Worm (Caenorhabditis elegans) whole organism, L4 larva: ENCODE measurements around the gene B0554.4.

ENCODE experiments used
- D1046.2 ChIP-seq: fragments of 200-800 bp; sonication (Bioruptor generic); IDR thresholded peaks from 2 replicates; pipeline ENCODE4 v1.3.6; 2022; ENCODE audit warnings: missing genetic modification characterization, missing compliant biosample characterization
- F10B5.3 ChIP-seq: sonication (generic microtip); optimal IDR thresholded peaks from 2 replicates; lab custom pipeline; 2016; ENCODE audit warnings: mild to moderate bottlenecking, missing genetic modification characterization, missing compliant biosample characterization
- F37D6.2 ChIP-seq: sonication (generic microtip); optimal IDR thresholded peaks from 2 replicates; lab custom pipeline; 2016; ENCODE audit warnings: mild to moderate bottlenecking, missing genetic modification characterization, missing compliant biosample characterization
- F44E2.7 ChIP-seq: fragments of 200-800 bp; sonication (Bioruptor generic); IDR thresholded peaks from 2 replicates; pipeline ENCODE4 v2.1.2; 2022; ENCODE audit warnings: missing genetic modification characterization, missing compliant biosample characterization
- F49E8.2 ChIP-seq: sonication (generic microtip); optimal IDR thresholded peaks from 2 replicates; lab custom pipeline; 2016; ENCODE audit warnings: missing compliant biosample characterization, mild to moderate bottlenecking, missing genetic modification characterization, borderline replicate concordance
- T26A8.4 ChIP-seq: fragments of 200-800 bp; sonication (Bioruptor generic); IDR thresholded peaks from 2 replicates; pipeline ENCODE4 v1.3.6; 2022; ENCODE audit warnings: missing genetic modification characterization, missing compliant biosample characterization
- Y105C5A.15 ChIP-seq: fragments of 200-800 bp; sonication (Bioruptor generic); IDR thresholded peaks from 2 replicates; pipeline ENCODE4 v1.3.6; 2022; ENCODE audit warnings: missing genetic modification characterization, missing compliant biosample characterization
- Y48G9A.11 ChIP-seq: fragments of 200-800 bp; sonication (Bioruptor generic); IDR thresholded peaks from 2 replicates; pipeline ENCODE4 v1.3.6; 2022; ENCODE audit warnings: missing genetic modification reagents, missing genetic modification characterization, missing compliant biosample characterization
- Y75B8A.6 ChIP-seq: fragments of 200-800 bp; sonication (Bioruptor generic); IDR thresholded peaks from 2 replicates; pipeline ENCODE4 v1.3.6; 2022; ENCODE audit warnings: missing genetic modification reagents, missing genetic modification characterization, missing compliant biosample characterization
- ceh-20 ChIP-seq: fragments of 200-800 bp; sonication (Bioruptor generic); IDR thresholded peaks from 2 replicates; pipeline ENCODE4 v1.3.6; 2022; ENCODE audit warnings: missing genetic modification reagents, missing genetic modification characterization, missing compliant biosample characterization
- ceh-28 ChIP-seq: fragments of 150-350 bp; optimal IDR thresholded peaks from 2 replicates; lab custom pipeline; 2014; ENCODE audit warnings: missing biosample characterization, missing genetic modification reagents, missing genetic modification characterization
- ceh-44 ChIP-seq: fragments of 200-800 bp; sonication (Bioruptor generic); IDR thresholded peaks from 2 replicates; pipeline ENCODE4 v1.3.6; 2022; ENCODE audit warnings: missing genetic modification reagents, missing genetic modification characterization, missing compliant biosample characterization
- ces-1 ChIP-seq: fragments of 150-350 bp; sonication (generic microtip); optimal IDR thresholded peaks from 4 replicates; lab custom pipeline; 2014; ENCODE audit warnings: missing biosample characterization, missing genetic modification reagents, missing genetic modification characterization
- cey-2 ChIP-seq: sonication (generic microtip); optimal IDR thresholded peaks from 3 replicates; lab custom pipeline; 2017; ENCODE audit warnings: missing genetic modification characterization, mild to moderate bottlenecking, missing compliant biosample characterization, antibody characterized with exemption, borderline replicate concordance; ENCODE audit not compliant: insufficient read depth
- ctbp-1 ChIP-seq: fragments of 200-800 bp; sonication (Bioruptor generic); IDR thresholded peaks from 2 replicates; pipeline ENCODE4 v1.3.6; 2022; ENCODE audit warnings: missing genetic modification reagents, missing genetic modification characterization, missing compliant biosample characterization
- daf-16 ChIP-seq, 3 experiments: sonication (generic microtip); optimal IDR thresholded peaks; 2 replicates each; lab custom pipeline; 2016 to 2017; ENCODE audit warnings: missing genetic modification characterization in 3 of 3, missing genetic modification reagents in 3 of 3, mild to moderate bottlenecking in 2 of 3, missing compliant biosample characterization in 2 of 3, missing biosample characterization in 1 of 3, moderate library complexity in 1 of 3
- dmd-6 ChIP-seq: fragments of 200-800 bp; sonication (Bioruptor generic); IDR thresholded peaks from 2 replicates; pipeline ENCODE4 v1.3.6; 2022; ENCODE audit warnings: missing genetic modification reagents, missing genetic modification characterization, missing compliant biosample characterization
- dpl-1 ChIP-seq: fragments of 150-350 bp; optimal IDR thresholded peaks from 2 replicates; lab custom pipeline; 2014; ENCODE audit warnings: missing biosample characterization, missing genetic modification reagents, missing genetic modification characterization
- duxl-1 ChIP-seq: sonication (generic microtip); optimal IDR thresholded peaks from 2 replicates; lab custom pipeline; 2016; ENCODE audit warnings: mild to moderate bottlenecking, missing genetic modification characterization, moderate library complexity, missing compliant biosample characterization; ENCODE audit not compliant: poor library complexity
- egl-27 ChIP-seq: sonication (generic microtip); optimal IDR thresholded peaks from 3 replicates; lab custom pipeline; 2017; ENCODE audit warnings: missing biosample characterization, missing genetic modification reagents, missing genetic modification characterization
- egl-43 ChIP-seq: fragments of 200-800 bp; sonication (Bioruptor generic); IDR thresholded peaks from 2 replicates; pipeline ENCODE4 v1.3.6; 2022; ENCODE audit warnings: missing genetic modification reagents, missing genetic modification characterization, missing compliant biosample characterization
- fkh-10 ChIP-seq: fragments of 150-350 bp; optimal IDR thresholded peaks from 2 replicates; lab custom pipeline; 2014; ENCODE audit warnings: missing biosample characterization, missing genetic modification reagents, missing genetic modification characterization
- hif-1 ChIP-seq, 2 experiments: sonication (generic microtip); optimal IDR thresholded peaks; 2 replicates each; lab custom pipeline; 2016 to 2017; ENCODE audit warnings: missing compliant biosample characterization in 2 of 2, missing genetic modification characterization in 2 of 2, missing genetic modification reagents in 2 of 2, missing genotype in 2 of 2, mild to moderate bottlenecking in 1 of 2
- hlh-30 ChIP-seq: sonication (generic microtip); optimal IDR thresholded peaks from 2 replicates; lab custom pipeline; 2017; ENCODE audit warnings: antibody characterized with exemption, mild to moderate bottlenecking, missing genetic modification characterization, missing compliant biosample characterization; ENCODE audit not compliant: insufficient read depth
- jun-1 ChIP-seq: fragments of 150-350 bp; optimal IDR thresholded peaks from 2 replicates; lab custom pipeline; 2014; ENCODE audit warnings: missing biosample characterization, missing genetic modification reagents, missing genetic modification characterization
- lir-3 ChIP-seq: sonication (generic microtip); optimal IDR thresholded peaks from 2 replicates; lab custom pipeline; 2016; ENCODE audit warnings: mild to moderate bottlenecking, missing genetic modification characterization, missing compliant biosample characterization
- madf-5 ChIP-seq, 2 experiments: fragments of 200-800 bp; sonication (Bioruptor generic); IDR thresholded peaks; 2 replicates each; pipeline ENCODE4 v1.3.6; 2022; ENCODE audit warnings: missing compliant biosample characterization in 2 of 2, missing genetic modification characterization in 2 of 2
- madf-9 ChIP-seq: fragments of 200-800 bp; sonication (Bioruptor generic); conservative IDR thresholded peaks from 2 replicates; pipeline ENCODE4 v1.3.6; 2022; ENCODE audit warnings: missing genetic modification reagents, missing genetic modification characterization, missing compliant biosample characterization
- mxl-2 ChIP-seq: fragments of 200-800 bp; sonication (Bioruptor generic); conservative IDR thresholded peaks from 2 replicates; pipeline ENCODE4 v1.3.6; 2022; ENCODE audit warnings: missing genetic modification reagents, missing genetic modification characterization, missing compliant biosample characterization
- nhr-76 ChIP-seq: fragments of 150-350 bp; optimal IDR thresholded peaks from 2 replicates; lab custom pipeline; 2014; ENCODE audit warnings: missing biosample characterization, missing genetic modification characterization
- nhr-77 ChIP-seq: fragments of 150-350 bp; optimal IDR thresholded peaks from 2 replicates; lab custom pipeline; 2014; ENCODE audit warnings: missing biosample characterization, missing genetic modification characterization
- pha-4 ChIP-seq, 2 experiments: fragments of 150-350 bp in 1 of 2; fragments of 200-800 bp in 1 of 2; sonication (Bioruptor generic) in 1 of 2; IDR thresholded peaks in 1 of 2; optimal IDR thresholded peaks in 1 of 2; 2 replicates each; pipeline versions ENCODE4 v1.3.6 to Lab custom; 2014 to 2022; ENCODE audit warnings: missing genetic modification characterization in 2 of 2, missing genetic modification reagents in 2 of 2, missing biosample characterization in 1 of 2, missing compliant biosample characterization in 1 of 2
- set-16 ChIP-seq: fragments of 200-800 bp; sonication (Bioruptor generic); IDR thresholded peaks from 2 replicates; pipeline ENCODE4 v1.3.6; 2022; ENCODE audit warnings: missing genetic modification reagents, missing genetic modification characterization, missing compliant biosample characterization
- snpc-1.2 ChIP-seq: fragments of 200-800 bp; sonication (Bioruptor generic); IDR thresholded peaks from 2 replicates; pipeline ENCODE4 v1.3.6; 2022; ENCODE audit warnings: missing genetic modification reagents, missing genetic modification characterization, missing compliant biosample characterization
- snpc-4 ChIP-seq: fragments of 150-350 bp; optimal IDR thresholded peaks from 2 replicates; lab custom pipeline; 2014; ENCODE audit warnings: missing biosample characterization, missing genetic modification characterization
- tag-97 ChIP-seq: fragments of 200-800 bp; sonication (Bioruptor generic); IDR thresholded peaks from 2 replicates; pipeline ENCODE4 v1.3.6; 2022; ENCODE audit warnings: missing genetic modification characterization, missing compliant biosample characterization
- unc-39 ChIP-seq: sonication (generic microtip); optimal IDR thresholded peaks from 2 replicates; lab custom pipeline; 2017; ENCODE audit warnings: missing biosample characterization, missing genetic modification characterization
- unc-62 ChIP-seq, 3 experiments: fragments of 150-350 bp in 1 of 3; sonication (generic microtip); optimal IDR thresholded peaks in 2 of 3; peaks in 1 of 3; 1 replicate in 1 of 3; 2 replicates in 2 of 3; lab custom pipeline; 2014 to 2017; ENCODE audit warnings: missing biosample characterization in 3 of 3, missing genetic modification characterization in 3 of 3, missing genetic modification reagents in 3 of 3, missing genotype in 1 of 3

The B0554.4 gene

ce11 chrV:443193-443592 lies 14.2 kb downstream of the B0554.4 start, which contains the start of gene srh-33:
Gene srh-33, minus strand, starts transcription at chrV:443293.
- TF ChIP-seq T26A8.4, result no peak
- no peak for TF ChIP-seq unc-39 (tag; lab: Kevin White, UChicago)
- TF ChIP-seq daf-16 (GFP tag; optimal IDR thresholded peaks at IDR 0.05; lab: Kevin White, UChicago), result no peak
- no peak for TF ChIP-seq daf-16 (tag; optimal IDR thresholded peaks at IDR 0.05; lab: Kevin White, UChicago)
- TF ChIP-seq ceh-28 (tag; lab: Kevin White, UChicago), result no peak

ce11 chrV:446574-446973 lies 17.6 kb downstream of the B0554.4 start, which contains the start of gene srh-34:
Gene srh-34, minus strand, starts transcription at chrV:446674.
- no peak for TF ChIP-seq madf-9 (GFP tag; lab: Robert Waterston, UW)
- TF ChIP-seq ceh-28 (tag; lab: Kevin White, UChicago), result no peak
- TF ChIP-seq fkh-10 (GFP tag; lab: Kevin White, UChicago), result no peak
- TF ChIP-seq hif-1 (tag; optimal IDR thresholded peaks at IDR 0.05; lab: Kevin White, UChicago), result no peak
- TF ChIP-seq dmd-6 (GFP tag; lab: Robert Waterston, UW), result no peak
- no peak for TF ChIP-seq Y48G9A.11 (GFP tag; lab: Robert Waterston, UW)
- TF ChIP-seq pha-4 (GFP tag; IDR thresholded peaks at IDR 0.05; lab: Robert Waterston, UW), result no peak
- no peak for TF ChIP-seq pha-4 (tag; optimal IDR thresholded peaks at IDR 0.05; lab: Kevin White, UChicago)
- TF ChIP-seq nhr-77 (tag; lab: Kevin White, UChicago), result no peak
- no peak for TF ChIP-seq F49E8.2 (tag; lab: Kevin White, UChicago)
- no peak for TF ChIP-seq ceh-44 (GFP tag; lab: Robert Waterston, UW)
- no peak for TF ChIP-seq snpc-4 (tag; lab: Kevin White, UChicago)
- no peak for TF ChIP-seq jun-1 (tag; lab: Kevin White, UChicago)
- no peak for TF ChIP-seq mxl-2 (GFP tag; lab: Robert Waterston, UW)
- no peak for TF ChIP-seq cey-2 (tag; lab: Kevin White, UChicago)
- no peak for TF ChIP-seq Y75B8A.6 (GFP tag; lab: Robert Waterston, UW)
- TF ChIP-seq snpc-1.2 (GFP tag; lab: Robert Waterston, UW), result no peak
- no peak for TF ChIP-seq F10B5.3 (tag; lab: Kevin White, UChicago)

- peak in 1 of 2 experiments; percentile 27 for TF ChIP-seq unc-62 (GFP tag; optimal IDR thresholded peaks at IDR 0.05 in 1 of 2; lab: Kevin White, UChicago)
- no peak for TF ChIP-seq unc-62 (tag; optimal IDR thresholded peaks at IDR 0.05; lab: Kevin White, UChicago)
- 0 out of 2 replicates have a peak, but pooled peaks have one; percentile 9 for TF ChIP-seq F44E2.7
- no peak for TF ChIP-seq fkh-10 (GFP tag; lab: Kevin White, UChicago)
- no peak for TF ChIP-seq F37D6.2 (tag; lab: Kevin White, UChicago)
- peak; percentile 58 for TF ChIP-seq set-16 (GFP tag; lab: Robert Waterston, UW)
- TF ChIP-seq, all 104 proteins: peak for 3
Observed at ce11 chrV:446988-447387, 18.0 kb downstream of the B0554.4 start.

- TF ChIP-seq nhr-76 (tag; lab: Kevin White, UChicago), result no peak
- no peak for TF ChIP-seq D1046.2 (GFP tag; lab: Robert Waterston, UW)
- TF ChIP-seq ctbp-1 (GFP tag; lab: Robert Waterston, UW), result no peak
- TF ChIP-seq ceh-20 (GFP tag; lab: Robert Waterston, UW), result no peak
- TF ChIP-seq dpl-1 (GFP tag; lab: Kevin White, UChicago), result no peak
- TF ChIP-seq unc-39 (tag; lab: Kevin White, UChicago), result no peak
- TF ChIP-seq T26A8.4, result no peak
- no peak for TF ChIP-seq hlh-30
- no peak for TF ChIP-seq egl-43 (GFP tag; lab: Robert Waterston, UW)
- TF ChIP-seq ces-1 (GFP tag; lab: Kevin White, UChicago), result no peak
- no peak for TF ChIP-seq tag-97
- TF ChIP-seq madf-5 (GFP tag; IDR thresholded peaks at IDR 0.05; lab: Robert Waterston, UW), result no peak
- no peak for TF ChIP-seq egl-27
- no peak for TF ChIP-seq Y105C5A.15
- no peak for TF ChIP-seq lir-3 (tag; lab: Kevin White, UChicago)
- no peak for TF ChIP-seq madf-9 (GFP tag; lab: Robert Waterston, UW)
- no peak for TF ChIP-seq F37D6.2 (tag; lab: Kevin White, UChicago)
- TF ChIP-seq duxl-1 (tag; lab: Kevin White, UChicago), result no peak
Observed at ce11 chrV:449130-449529, 20.2 kb downstream of the B0554.4 start, which contains the start of gene srh-35. Gene srh-35, minus strand, starts transcription at chrV:449230.
